Fruit fly (Drosophila melanogaster): Measurements from ENCODE around the gene Hmx.

Gene Hmx

dm6 chr3R:17603717-17604116, 45.0 kb downstream of the Hmx start (continued):
- TF ChIP-seq seq (GFP tag; IDR thresholded peaks at IDR 0.05) = peak; percentile 60; the same call in 1 of the 2 replicates
- peak; percentile 43; the same call in 1 of the 2 replicates for TF ChIP-seq Adf1 (GFP tag; IDR thresholded peaks at IDR 0.05)
- TF ChIP-seq ERR (GFP tag; optimal IDR thresholded peaks at IDR 0.05) = no peak
- no peak for TF ChIP-seq caup (GFP tag; optimal IDR thresholded peaks at IDR 0.05; ENCODE audit: severe bottlenecking)
- TF ChIP-seq CG5953 (GFP tag; IDR thresholded peaks at IDR 0.05) = no peak
- no peak for TF ChIP-seq Ssrp (tag; optimal IDR thresholded peaks at IDR 0.05)
- peak; percentile 93 for TF ChIP-seq abd-A (tag; optimal IDR thresholded peaks at IDR 0.05)
- no peak for TF ChIP-seq CG8765 (GFP tag; IDR thresholded peaks at IDR 0.05)
- no peak for TF ChIP-seq Stat92E (GFP tag; optimal IDR thresholded peaks at IDR 0.05)
- TF ChIP-seq CG7987 (GFP tag; optimal IDR thresholded peaks at IDR 0.05) = no peak
- no peak for TF ChIP-seq Gug (GFP tag; IDR thresholded peaks at IDR 0.05)
- TF ChIP-seq HmgD (GFP tag; optimal IDR thresholded peaks at IDR 0.05) = peak; percentile 66
- no peak for TF ChIP-seq lbe (GFP tag; optimal IDR thresholded peaks at IDR 0.05)
- TF ChIP-seq HmgZ (tag; optimal IDR thresholded peaks at IDR 0.05) = peak; percentile 21
- TF ChIP-seq grn (GFP tag; optimal IDR thresholded peaks at IDR 0.05) = no peak
- no peak for TF ChIP-seq Poxn (GFP tag; IDR thresholded peaks at IDR 0.05)
- TF ChIP-seq vvl (GFP tag; IDR thresholded peaks at IDR 0.05) = peak; percentile 41
- TF ChIP-seq CG9437 (GFP tag; optimal IDR thresholded peaks at IDR 0.05) = no peak
- no peak for TF ChIP-seq ewg (GFP tag; optimal IDR thresholded peaks at IDR 0.05)
- no peak for TF ChIP-seq Dfd (GFP tag; optimal IDR thresholded peaks at IDR 0.05)
- TF ChIP-seq hb (GFP tag; IDR thresholded peaks at IDR 0.05; ENCODE audit: partially characterized antibody) = no peak
- TF ChIP-seq CkIIα-i1 (GFP tag; IDR thresholded peaks at IDR 0.05) = no peak
- no peak for TF ChIP-seq CG13624 (GFP tag; optimal IDR thresholded peaks at IDR 0.05)
- TF ChIP-seq ac (GFP tag; optimal IDR thresholded peaks at IDR 0.05) = no peak
- TF ChIP-seq gt (GFP tag; IDR thresholded peaks at IDR 0.05) = no peak
- TF ChIP-seq CG7786 (GFP tag; optimal IDR thresholded peaks at IDR 0.05) = no peak
- no peak for TF ChIP-seq fd96Cb (tag; optimal IDR thresholded peaks at IDR 0.05)
- peak; percentile 57 for TF ChIP-seq pita (GFP tag; optimal IDR thresholded peaks at IDR 0.05)
- TF ChIP-seq tio (GFP tag; optimal IDR thresholded peaks at IDR 0.05) = no peak
- no peak for TF ChIP-seq run (tag; optimal IDR thresholded peaks at IDR 0.05)
- peak; percentile 26; the same call in 1 of the 3 replicates for TF ChIP-seq CG34224 (GFP tag; IDR thresholded peaks at IDR 0.05; ENCODE audit: partially characterized antibody)
- TF ChIP-seq CG18476 (GFP tag; optimal IDR thresholded peaks at IDR 0.05) = no peak
- TF ChIP-seq twi (tag; optimal IDR thresholded peaks at IDR 0.05) = peak; percentile 94
- TF ChIP-seq Kr (GFP tag; optimal IDR thresholded peaks at IDR 0.05) = peak; percentile 30
- peak; percentile 91 for TF ChIP-seq CG8478 (optimal IDR thresholded peaks at IDR 0.05)
- peak; percentile 46; the same call in 1 of the 3 replicates for TF ChIP-seq Opbp (GFP tag; IDR thresholded peaks at IDR 0.05; ENCODE audit: partially characterized antibody)
- TF ChIP-seq kni (GFP tag; optimal IDR thresholded peaks at IDR 0.05) = peak; percentile 48
- peak; percentile 27; the same call in 1 of the 2 replicates for TF ChIP-seq MBD-R2 (GFP tag; IDR thresholded peaks at IDR 0.05)
- TF ChIP-seq Doc3 (GFP tag; IDR thresholded peaks at IDR 0.05; ENCODE audit: partially characterized antibody) = 0 out of 3 replicates have a peak, but pooled peaks have one; percentile 38
- no peak for TF ChIP-seq CG9727 (GFP tag; optimal IDR thresholded peaks at IDR 0.05)
- TF ChIP-seq CG11695 (GFP tag; IDR thresholded peaks at IDR 0.05) = no peak
- no peak for TF ChIP-seq rib (GFP tag; IDR thresholded peaks at IDR 0.05)
- TF ChIP-seq h (optimal IDR thresholded peaks at IDR 0.05) = no peak
- TF ChIP-seq bbx (GFP tag; IDR thresholded peaks at IDR 0.05; ENCODE audit: partially characterized antibody) = 0 out of 2 replicates have a peak, but pooled peaks have one; percentile 35
- peak; percentile 35; the same call in 1 of the 2 replicates for TF ChIP-seq unc-4 (GFP tag; IDR thresholded peaks at IDR 0.05; ENCODE audit: partially characterized antibody)
- no peak for TF ChIP-seq Side (GFP tag; optimal IDR thresholded peaks at IDR 0.05)
- TF ChIP-seq CG13287 (GFP tag; IDR thresholded peaks at IDR 0.05; ENCODE audit: partially characterized antibody) = peak; percentile 43
- TF ChIP-seq nau (GFP tag; optimal IDR thresholded peaks at IDR 0.05) = no peak
- TF ChIP-seq Ada2b (GFP tag; IDR thresholded peaks at IDR 0.05) = no peak
- peak; percentile 7 for TF ChIP-seq pfk (GFP tag; optimal IDR thresholded peaks at IDR 0.05)
- no peak for TF ChIP-seq sisA (GFP tag; IDR thresholded peaks at IDR 0.05)
